Fruit fly (Drosophila melanogaster) whole organism: Measurements from ENCODE around the gene Ugt35E1.

Source experiments
- CG8478 ChIP-seq: fragments of >200 bp; optimal IDR thresholded peaks from 2 replicates; lab custom pipeline; 2018; ENCODE audit warnings: inconsistent platforms
- pan ChIP-seq: fragments of >200 bp; optimal IDR thresholded peaks from 2 replicates; lab custom pipeline; 2017

dm6 chr3R:11214449-11214950 lies 48.6 kb upstream of the Ugt35E1 start, which contains the start of gene ZnT86D:
- TF ChIP-seq CG8478 (no peak), pan (lab: Kevin White, UChicago) (no peak)
